Worm (Caenorhabditis elegans) whole organism, L4 larva: ENCODE results near the gene try-1.

Experiments
- ZK546.5 ChIP-seq, 2 experiments: sonication (generic microtip); optimal IDR thresholded peaks; 2 replicates each; lab custom pipeline; 2017; ENCODE audit warnings: missing biosample characterization in 2 of 2, missing genetic modification characterization in 2 of 2
- cey-2 ChIP-seq: sonication (generic microtip); optimal IDR thresholded peaks from 3 replicates; lab custom pipeline; 2017; ENCODE audit warnings: missing genetic modification characterization, mild to moderate bottlenecking, missing compliant biosample characterization, antibody characterized with exemption, borderline replicate concordance; ENCODE audit not compliant: insufficient read depth
- dmd-6 ChIP-seq: fragments of 200-800 bp; sonication (Bioruptor generic); IDR thresholded peaks from 2 replicates; pipeline ENCODE4 v1.3.6; 2022; ENCODE audit warnings: missing genetic modification reagents, missing genetic modification characterization, missing compliant biosample characterization
- fkh-10 ChIP-seq: fragments of 150-350 bp; optimal IDR thresholded peaks from 2 replicates; lab custom pipeline; 2014; ENCODE audit warnings: missing biosample characterization, missing genetic modification reagents, missing genetic modification characterization
- hmg-1.1 ChIP-seq: fragments of 200-800 bp; sonication (Bioruptor generic); IDR thresholded peaks from 2 replicates; pipeline ENCODE4 v1.3.6; 2022; ENCODE audit warnings: missing genetic modification reagents, missing genetic modification characterization, missing compliant biosample characterization
- lin-15B ChIP-seq: fragments of 150-350 bp; sonication (generic microtip); optimal IDR thresholded peaks from 3 replicates; lab custom pipeline; 2014; ENCODE audit warnings: missing biosample characterization, missing genetic modification characterization
- mdt-29 ChIP-seq: fragments of 200-800 bp; sonication (Bioruptor generic); IDR thresholded peaks from 2 replicates; pipeline ENCODE4 v1.3.6; 2022; ENCODE audit warnings: missing genetic modification reagents, missing genetic modification characterization, missing compliant biosample characterization
- rbr-2 ChIP-seq: sonication (generic microtip); optimal IDR thresholded peaks from 2 replicates; lab custom pipeline; 2016; ENCODE audit warnings: missing genotype, missing genetic modification characterization, missing compliant biosample characterization
- skn-1 ChIP-seq: fragments of 150-350 bp; optimal IDR thresholded peaks from 2 replicates; lab custom pipeline; 2014; ENCODE audit warnings: missing biosample characterization, missing genetic modification characterization
- snpc-4 ChIP-seq: fragments of 150-350 bp; optimal IDR thresholded peaks from 2 replicates; lab custom pipeline; 2014; ENCODE audit warnings: missing biosample characterization, missing genetic modification characterization

- no peak for TF ChIP-seq cey-2
- TF ChIP-seq snpc-4 = no peak
- no peak for TF ChIP-seq mdt-29
- TF ChIP-seq fkh-10 = no peak
- no peak for TF ChIP-seq hmg-1.1
- no peak for TF ChIP-seq lin-15B (tag; lab: Kevin White, UChicago)
- TF ChIP-seq dmd-6 (GFP tag; lab: Robert Waterston, UW) = no peak
- TF ChIP-seq rbr-2 (tag; lab: Kevin White, UChicago) = no peak
- no peak for TF ChIP-seq ZK546.5 (tag; optimal IDR thresholded peaks at IDR 0.05; lab: Kevin White, UChicago)
- TF ChIP-seq skn-1 (tag; lab: Kevin White, UChicago) = no peak
These were observed 25.2 kb upstream of the try-1 start for ce11 chrII:4974448-4974951.
